Fruit fly (Drosophila melanogaster) whole organism, embryonic: ENCODE measurements around the gene CG34453.

Experiments
- B-H2 ChIP-seq: fragments of 200-800 bp; sonication (Bioruptor generic); optimal IDR thresholded peaks from 2 replicates; lab custom pipeline; 2018; ENCODE audit warnings: missing biosample characterization, mild to moderate bottlenecking, missing genetic modification characterization
- BtbVII ChIP-seq: fragments of 200-800 bp; sonication (Bioruptor generic); optimal IDR thresholded peaks from 3 replicates; lab custom pipeline; 2017; ENCODE audit warnings: missing biosample characterization, mild to moderate bottlenecking, missing genetic modification characterization
- C15 ChIP-seq: fragments of 200-800 bp; sonication (Bioruptor generic); IDR thresholded peaks from 3 replicates; pipeline ENCODE4 v1.3.6; 2022; ENCODE audit warnings: missing biosample characterization, missing genetic modification characterization
- CG13123 ChIP-seq: fragments of 200-800 bp; sonication (Bioruptor generic); optimal IDR thresholded peaks from 2 replicates; lab custom pipeline; 2016; ENCODE audit warnings: missing biosample characterization, missing genetic modification characterization
- CG1603 ChIP-seq: fragments of 200-800 bp; sonication (Bioruptor generic); optimal IDR thresholded peaks from 2 replicates; lab custom pipeline; 2019; ENCODE audit warnings: missing biosample characterization, mild to moderate bottlenecking, missing genetic modification characterization, moderate library complexity
- CG1647 ChIP-seq: fragments of 200-800 bp; sonication (Bioruptor generic); optimal IDR thresholded peaks from 3 replicates; lab custom pipeline; 2016; ENCODE audit warnings: missing biosample characterization, missing genetic modification characterization
- CG17612 ChIP-seq: fragments of 200-800 bp; sonication (Bioruptor generic); IDR thresholded peaks from 2 replicates; pipeline ENCODE4 v1.3.6; 2022; ENCODE audit warnings: missing biosample characterization, missing genetic modification characterization
- CG2116 ChIP-seq: fragments of 200-800 bp; sonication (Bioruptor generic); optimal IDR thresholded peaks from 3 replicates; lab custom pipeline; 2018; ENCODE audit warnings: missing biosample characterization, mild to moderate bottlenecking, missing genetic modification characterization
- CG2120 ChIP-seq: fragments of 200-800 bp; sonication (Bioruptor generic); optimal IDR thresholded peaks from 3 replicates; lab custom pipeline; 2016; ENCODE audit warnings: missing biosample characterization, missing genetic modification characterization
- CG30020 ChIP-seq: fragments of 200-800 bp; optimal IDR thresholded peaks from 2 replicates; lab custom pipeline; 2019; ENCODE audit warnings: missing biosample characterization, mild to moderate bottlenecking, missing genetic modification characterization, moderate library complexity
- CG32767 ChIP-seq: fragments of 200-800 bp; sonication (Bioruptor generic); IDR thresholded peaks from 2 replicates; pipeline ENCODE4 v1.3.6; 2022; ENCODE audit warnings: missing biosample characterization, missing genetic modification characterization
- CG5180 ChIP-seq: fragments of 200-800 bp; sonication (Bioruptor generic); optimal IDR thresholded peaks from 3 replicates; lab custom pipeline; 2017; ENCODE audit warnings: missing biosample characterization, missing genetic modification characterization, mild to moderate bottlenecking, moderate library complexity, missing genetic modification reagents
- CG6272 ChIP-seq: fragments of 200-800 bp; sonication (Bioruptor generic); IDR thresholded peaks from 2 replicates; pipeline ENCODE4 v1.3.6; 2022; ENCODE audit warnings: missing biosample characterization, missing genetic modification characterization
- CG6791 ChIP-seq: fragments of 200-800 bp; sonication (Bioruptor generic); IDR thresholded peaks from 3 replicates; pipeline ENCODE4 v1.3.6; 2022; ENCODE audit warnings: missing biosample characterization, missing genetic modification characterization; ENCODE audit not compliant: partially characterized antibody
- CG7556 ChIP-seq: fragments of 200-800 bp; sonication (Bioruptor generic); optimal IDR thresholded peaks from 2 replicates; lab custom pipeline; 2017; ENCODE audit warnings: missing biosample characterization, mild to moderate bottlenecking, missing genetic modification characterization
- CG9437 ChIP-seq: fragments of 200-800 bp; sonication (Bioruptor generic); optimal IDR thresholded peaks from 2 replicates; lab custom pipeline; 2018; ENCODE audit warnings: missing biosample characterization, mild to moderate bottlenecking, missing genetic modification characterization
- Dbx ChIP-seq: fragments of 200-800 bp; sonication (Bioruptor generic); IDR thresholded peaks from 3 replicates; pipeline ENCODE4 v1.3.6; 2022; ENCODE audit warnings: missing biosample characterization, missing genetic modification characterization
- Deaf1 ChIP-seq: fragments of 200-800 bp; optimal IDR thresholded peaks from 3 replicates; lab custom pipeline; 2019; ENCODE audit warnings: missing biosample characterization, mild to moderate bottlenecking, missing genetic modification characterization, moderate library complexity
- Dll ChIP-seq: fragments of 200-800 bp; sonication (Bioruptor generic); IDR thresholded peaks from 4 replicates; pipeline ENCODE4 v1.3.6; 2022; ENCODE audit warnings: missing biosample characterization, missing genetic modification characterization; ENCODE audit not compliant: partially characterized antibody
- Fer3 ChIP-seq: fragments of 200-800 bp; sonication (Bioruptor generic); optimal IDR thresholded peaks from 2 replicates; lab custom pipeline; 2018; ENCODE audit warnings: missing biosample characterization, mild to moderate bottlenecking, missing genetic modification characterization, moderate library complexity
- Hr3 ChIP-seq: fragments of 200-800 bp; sonication (Bioruptor generic); optimal IDR thresholded peaks from 3 replicates; lab custom pipeline; 2016; ENCODE audit warnings: missing biosample characterization, missing genetic modification characterization
- Lhr ChIP-seq: fragments of 200-800 bp; sonication (Bioruptor generic); optimal IDR thresholded peaks from 3 replicates; lab custom pipeline; 2017; ENCODE audit warnings: mild to moderate bottlenecking, missing biosample characterization, missing genetic modification reagents, missing genetic modification characterization
- Max ChIP-seq: fragments of 200-800 bp; sonication (Bioruptor generic); optimal IDR thresholded peaks from 2 replicates; lab custom pipeline; 2016; ENCODE audit warnings: missing biosample characterization, mild to moderate bottlenecking, missing genetic modification characterization
- Oli ChIP-seq: fragments of 200-800 bp; sonication (Bioruptor generic); optimal IDR thresholded peaks from 2 replicates; lab custom pipeline; 2018; ENCODE audit warnings: missing biosample characterization, mild to moderate bottlenecking, missing genetic modification characterization, moderate library complexity
- Opbp ChIP-seq: fragments of 200-800 bp; sonication (Bioruptor generic); IDR thresholded peaks from 3 replicates; pipeline ENCODE4 v1.3.6; 2022; ENCODE audit warnings: missing biosample characterization, missing genetic modification characterization; ENCODE audit not compliant: partially characterized antibody
- PHDP ChIP-seq: fragments of 200-800 bp; sonication (Bioruptor generic); optimal IDR thresholded peaks from 3 replicates; lab custom pipeline; 2018; ENCODE audit warnings: missing biosample characterization, mild to moderate bottlenecking, missing genetic modification characterization, moderate library complexity
- Scr ChIP-seq: fragments of 200-800 bp; sonication (Bioruptor generic); IDR thresholded peaks from 2 replicates; pipeline ENCODE4 v1.3.6; 2022; ENCODE audit warnings: missing biosample characterization, missing genetic modification characterization; ENCODE audit not compliant: partially characterized antibody
- Spps ChIP-seq: fragments of 200-800 bp; sonication (Bioruptor generic); optimal IDR thresholded peaks from 2 replicates; lab custom pipeline; 2018; ENCODE audit warnings: missing biosample characterization, mild to moderate bottlenecking, missing genetic modification characterization
- ab ChIP-seq: fragments of 200-800 bp; sonication (Bioruptor generic); optimal IDR thresholded peaks from 2 replicates; lab custom pipeline; 2016; ENCODE audit warnings: missing biosample characterization, missing genetic modification characterization
- bab2 ChIP-seq: fragments of 200-800 bp; sonication (Bioruptor generic); optimal IDR thresholded peaks from 2 replicates; lab custom pipeline; 2016; ENCODE audit warnings: missing biosample characterization, missing genetic modification characterization
- cwo ChIP-seq: fragments of 200-800 bp; sonication (Bioruptor generic); optimal IDR thresholded peaks from 3 replicates; lab custom pipeline; 2017; ENCODE audit warnings: missing biosample characterization, missing genetic modification characterization, mild to moderate bottlenecking, moderate library complexity, missing genetic modification reagents
- dimm ChIP-seq: fragments of 200-800 bp; sonication (Bioruptor generic); IDR thresholded peaks from 2 replicates; pipeline ENCODE4 v1.3.6; 2022; ENCODE audit warnings: missing biosample characterization, missing genetic modification characterization
- disco-r ChIP-seq: fragments of 200-800 bp; sonication (Bioruptor generic); optimal IDR thresholded peaks from 2 replicates; lab custom pipeline; 2016; ENCODE audit warnings: missing biosample characterization, missing genetic modification characterization
- dm ChIP-seq: fragments of 200-800 bp; sonication (Bioruptor generic); optimal IDR thresholded peaks from 3 replicates; lab custom pipeline; 2016; ENCODE audit warnings: missing biosample characterization, missing genetic modification characterization
- esg ChIP-seq: fragments of 200-800 bp; sonication (Bioruptor generic); conservative IDR thresholded peaks from 2 replicates; pipeline ENCODE4 v1.3.6; 2022; ENCODE audit warnings: missing biosample characterization, missing genetic modification characterization
- her ChIP-seq: fragments of 200-800 bp; sonication (Bioruptor generic); optimal IDR thresholded peaks from 2 replicates; lab custom pipeline; 2016; ENCODE audit warnings: missing biosample characterization, missing genetic modification characterization
- hkb ChIP-seq, 2 experiments: fragments of 200-800 bp in 1 of 2; fragments of >200 bp in 1 of 2; sonication (Bioruptor generic) in 1 of 2; IDR thresholded peaks in 1 of 2; optimal IDR thresholded peaks in 1 of 2; 2 replicates each; pipeline versions ENCODE4 v1.3.6 to Lab custom; 2017 to 2022; ENCODE audit warnings: missing biosample characterization in 1 of 2, missing genetic modification characterization in 1 of 2
- nerfin-1 ChIP-seq: fragments of 200-800 bp; sonication (Bioruptor generic); optimal IDR thresholded peaks from 3 replicates; lab custom pipeline; 2019; ENCODE audit warnings: missing biosample characterization, mild to moderate bottlenecking, missing genetic modification characterization, moderate library complexity
- pho ChIP-seq: fragments of 200-800 bp; sonication (Bioruptor generic); optimal IDR thresholded peaks from 2 replicates; lab custom pipeline; 2016; ENCODE audit warnings: missing biosample characterization, missing genetic modification characterization
- row ChIP-seq: fragments of 200-800 bp; sonication (Bioruptor generic); IDR thresholded peaks from 3 replicates; pipeline ENCODE4 v1.3.6; 2022; ENCODE audit warnings: missing biosample characterization, missing genetic modification characterization
- sens ChIP-seq: fragments of 200-800 bp; sonication (Bioruptor generic); peaks from one replicate; lab custom pipeline; 2016; ENCODE audit warnings: missing biosample characterization, missing genetic modification characterization
- slp2 ChIP-seq: fragments of 200-800 bp; sonication (Bioruptor generic); optimal IDR thresholded peaks from 2 replicates; lab custom pipeline; 2016; ENCODE audit warnings: missing biosample characterization, missing genetic modification characterization
- sob ChIP-seq: fragments of 200-800 bp; sonication (Bioruptor generic); IDR thresholded peaks from 2 replicates; pipeline ENCODE4 v1.3.6; 2022; ENCODE audit warnings: missing biosample characterization, missing genetic modification characterization
- tap ChIP-seq: fragments of 200-800 bp; optimal IDR thresholded peaks from 3 replicates; lab custom pipeline; 2019; ENCODE audit warnings: missing biosample characterization, mild to moderate bottlenecking, missing genetic modification characterization, moderate library complexity
- trh ChIP-seq: fragments of 200-800 bp; sonication (Bioruptor generic); optimal IDR thresholded peaks from 2 replicates; lab custom pipeline; 2016; ENCODE audit warnings: missing biosample characterization, missing genetic modification characterization
- unc-4 ChIP-seq: fragments of 200-800 bp; sonication (Bioruptor generic); IDR thresholded peaks from 2 replicates; pipeline ENCODE4 v1.3.6; 2022; ENCODE audit warnings: missing biosample characterization, missing genetic modification characterization; ENCODE audit not compliant: partially characterized antibody
- wor ChIP-seq: fragments of 200-800 bp; sonication (Bioruptor generic); IDR thresholded peaks from 2 replicates; pipeline ENCODE4 v1.3.6; 2022; ENCODE audit warnings: missing biosample characterization, missing genetic modification characterization
- zfh2 ChIP-seq: fragments of 200-800 bp; sonication (Bioruptor generic); optimal IDR thresholded peaks from 2 replicates; lab custom pipeline; 2016; ENCODE audit warnings: missing biosample characterization, missing genetic modification characterization

The CG34453 gene

dm6 chr3L:257618-258475, 24.7 kb upstream of the CG34453 start, which contains the start of the genes DIP2 and wac (continued):
- TF ChIP-seq wor (no peak), Fer3 (tag; lab: Kevin White, UChicago) (peak; percentile 65), CG2116 (GFP tag; lab: Kevin White, UChicago) (peak; percentile 94), CG1647 (GFP tag; lab: Kevin White, UChicago) (peak; percentile 83), Lhr (GFP tag; lab: Kevin White, UChicago) (peak; percentile 85), CG6272 (peak; percentile 77), BtbVII (peak; percentile 39), dm (GFP tag; lab: Kevin White, UChicago) (peak; percentile 89), sens (peak; percentile 95), CG17612 (GFP tag; lab: Robert Waterston, UW) (peak; percentile 36; the same call in 1 of the 2 replicates), Dll (GFP tag; lab: Robert Waterston, UW) (peak; percentile 96), CG32767 (GFP tag; lab: Robert Waterston, UW) (peak; percentile 14; the same call in 1 of the 2 replicates), trh (GFP tag; lab: Kevin White, UChicago) (no peak), pho (GFP tag; lab: Kevin White, UChicago) (peak; percentile 85), bab2 (peak; percentile 90), CG2120 (GFP tag; lab: Kevin White, UChicago) (peak; percentile 94), CG6791 (GFP tag; lab: Robert Waterston, UW) (peak; percentile 88), disco-r (GFP tag; lab: Kevin White, UChicago) (peak; percentile 52), Spps (tag; lab: Kevin White, UChicago) (peak; percentile 13), Oli (tag; lab: Kevin White, UChicago) (no peak), CG9437 (GFP tag; lab: Kevin White, UChicago) (peak; percentile 18), row (GFP tag; lab: Robert Waterston, UW) (peak; percentile 68), PHDP (tag; lab: Kevin White, UChicago) (peak; percentile 47), Deaf1 (tag; lab: Kevin White, UChicago) (peak; percentile 89), slp2 (GFP tag; lab: Kevin White, UChicago) (peak; percentile 68), CG5180 (GFP tag; lab: Kevin White, UChicago) (no peak), esg (peak; percentile 45; the same call in 1 of the 2 replicates), tap (tag; lab: Kevin White, UChicago) (no peak), CG7556 (GFP tag; lab: Kevin White, UChicago) (peak; percentile 55), C15 (no peak), CG13123 (GFP tag; lab: Kevin White, UChicago) (peak; percentile 60), zfh2 (GFP tag; lab: Kevin White, UChicago) (peak; percentile 93), ab (GFP tag; lab: Kevin White, UChicago) (peak; percentile 86), B-H2 (GFP tag; lab: Kevin White, UChicago) (peak; percentile 77), Dbx (GFP tag; lab: Robert Waterston, UW) (peak; percentile 83), sob (peak; percentile 74), unc-4 (GFP tag; lab: Robert Waterston, UW) (peak; percentile 95), CG1603 (tag; lab: Kevin White, UChicago) (peak; percentile 74), CG30020 (tag; lab: Kevin White, UChicago) (peak; percentile 73), Scr (GFP tag; lab: Robert Waterston, UW) (peak; percentile 91), dimm (GFP tag; lab: Robert Waterston, UW) (no peak), hkb (optimal IDR thresholded peaks at IDR 0.05; lab: Kevin White, UChicago) (no peak), hkb (GFP tag; IDR thresholded peaks at IDR 0.05; lab: Robert Waterston, UW) (peak; percentile 58; the same call in 1 of the 2 replicates), Opbp (GFP tag; lab: Robert Waterston, UW) (peak; percentile 87), cwo (GFP tag; lab: Kevin White, UChicago) (peak; percentile 10), her (GFP tag; lab: Kevin White, UChicago) (peak; percentile 86), nerfin-1 (tag; lab: Kevin White, UChicago) (peak; percentile 54), Max (peak; percentile 70), Hr3 (peak; percentile 75)
